Fruit fly (Drosophila melanogaster): Measurements from ENCODE around the gene CG12689.

Gene CG12689

dm6 chrX:7552109-7552508 lies 33.8 kb downstream of the CG12689 start (continued):
- TF ChIP-seq tup (GFP tag; optimal IDR thresholded peaks at IDR 0.05) = no peak
- no peak for TF ChIP-seq CTCF (GFP tag; optimal IDR thresholded peaks at IDR 0.05)
- no peak for TF ChIP-seq hbn (GFP tag; IDR thresholded peaks at IDR 0.05; ENCODE audit: partially characterized antibody)
- TF ChIP-seq CG15696 (tag; optimal IDR thresholded peaks at IDR 0.05) = peak; percentile 82
- TF ChIP-seq Rfx (GFP tag; IDR thresholded peaks at IDR 0.05) = no peak
- peak; percentile 31 for TF ChIP-seq CG12391 (tag; optimal IDR thresholded peaks at IDR 0.05)
- no peak for TF ChIP-seq CG1832 (GFP tag; optimal IDR thresholded peaks at IDR 0.05)
- no peak for TF ChIP-seq amos (GFP tag; IDR thresholded peaks at IDR 0.05; ENCODE audit: partially characterized antibody)
- TF ChIP-seq D19A (tag; optimal IDR thresholded peaks at IDR 0.05) = peak; percentile 37
- TF ChIP-seq nmo (GFP tag; optimal IDR thresholded peaks at IDR 0.05) = peak; percentile 53
- TF ChIP-seq chm (GFP tag; IDR thresholded peaks at IDR 0.05) = no peak
- peak; percentile 94 for TF ChIP-seq zen (tag; optimal IDR thresholded peaks at IDR 0.05)
- TF ChIP-seq CG18262 (tag; optimal IDR thresholded peaks at IDR 0.05) = peak; percentile 70
- TF ChIP-seq CG8388 (GFP tag; optimal IDR thresholded peaks at IDR 0.05) = peak; percentile 3
- no peak for TF ChIP-seq gcm2 (GFP tag; optimal IDR thresholded peaks at IDR 0.05)
- TF ChIP-seq hth (optimal IDR thresholded peaks at IDR 0.05) = no peak
- TF ChIP-seq Hr39 (optimal IDR thresholded peaks at IDR 0.05) = no peak
- no peak for TF ChIP-seq CG17385 (GFP tag; optimal IDR thresholded peaks at IDR 0.05)
- TF ChIP-seq h (optimal IDR thresholded peaks at IDR 0.05) = no peak
- TF ChIP-seq CG2199 (GFP tag; IDR thresholded peaks at IDR 0.05) = no peak
- no peak for TF ChIP-seq pita (GFP tag; optimal IDR thresholded peaks at IDR 0.05)
- no peak for TF ChIP-seq CG6813 (GFP tag; optimal IDR thresholded peaks at IDR 0.05)
- no peak for TF ChIP-seq lab (GFP tag; optimal IDR thresholded peaks at IDR 0.05)
- TF ChIP-seq psq (GFP tag; optimal IDR thresholded peaks at IDR 0.05) = no peak
- no peak for TF ChIP-seq CG12219 (GFP tag; optimal IDR thresholded peaks at IDR 0.05)
- TF ChIP-seq al (GFP tag; IDR thresholded peaks at IDR 0.05) = no peak
- no peak for TF ChIP-seq Sox102F (GFP tag; optimal IDR thresholded peaks at IDR 0.05)
- peak; percentile 56 for TF ChIP-seq CG7271 (tag; optimal IDR thresholded peaks at IDR 0.05)
- TF ChIP-seq corto (GFP tag; optimal IDR thresholded peaks at IDR 0.05) = no peak
- no peak for TF ChIP-seq shn (GFP tag; optimal IDR thresholded peaks at IDR 0.05)
- TF ChIP-seq kni (GFP tag; optimal IDR thresholded peaks at IDR 0.05) = no peak
- peak; percentile 24 for TF ChIP-seq Ssrp (tag; optimal IDR thresholded peaks at IDR 0.05)
- TF ChIP-seq crp (GFP tag; optimal IDR thresholded peaks at IDR 0.05) = no peak
- TF ChIP-seq sr (GFP tag; IDR thresholded peaks at IDR 0.05) = no peak
- peak; percentile 40 for TF ChIP-seq CG8924 (tag; optimal IDR thresholded peaks at IDR 0.05)
- no peak for TF ChIP-seq ATbp (GFP tag; optimal IDR thresholded peaks at IDR 0.05)
- TF ChIP-seq CG42726 (GFP tag; IDR thresholded peaks at IDR 0.05; ENCODE audit: partially characterized antibody) = no peak
- TF ChIP-seq C15 (GFP tag; IDR thresholded peaks at IDR 0.05) = no peak
- no peak for TF ChIP-seq cg (GFP tag; optimal IDR thresholded peaks at IDR 0.05)
- no peak for TF ChIP-seq tna (GFP tag; IDR thresholded peaks at IDR 0.05; ENCODE audit: partially characterized antibody)
- TF ChIP-seq wek (GFP tag; optimal IDR thresholded peaks at IDR 0.05) = no peak
- TF ChIP-seq onecut (GFP tag; IDR thresholded peaks at IDR 0.05) = 0 out of 2 replicates have a peak, but pooled peaks have one; percentile 14
- TF ChIP-seq MTF-1 (GFP tag; optimal IDR thresholded peaks at IDR 0.05; ENCODE audit: borderline replicate concordance) = no peak
- TF ChIP-seq CG4282 (GFP tag; optimal IDR thresholded peaks at IDR 0.05) = no peak
- peak; percentile 13 for TF ChIP-seq grau (tag; optimal IDR thresholded peaks at IDR 0.05)
- TF ChIP-seq ken (GFP tag; IDR thresholded peaks at IDR 0.05) = no peak
- TF ChIP-seq abd-A (tag; optimal IDR thresholded peaks at IDR 0.05) = no peak
- peak; percentile 75 for TF ChIP-seq CG2712 (tag; optimal IDR thresholded peaks at IDR 0.05)
- TF ChIP-seq HLH3B (GFP tag; IDR thresholded peaks at IDR 0.05) = no peak
- TF ChIP-seq br (optimal IDR thresholded peaks at IDR 0.05) = no peak
- no peak for TF ChIP-seq repo (GFP tag; optimal IDR thresholded peaks at IDR 0.05)
- TF ChIP-seq CG9817 (tag; optimal IDR thresholded peaks at IDR 0.05) = no peak
